Worm (Caenorhabditis elegans): ENCODE data around the gene sri-36.
"Not testable (repeated sequence)": the region's sequence is repeated elsewhere in the genome, so short reads cannot be mapped to it uniquely, and the experiment has no call there.

DNA sequence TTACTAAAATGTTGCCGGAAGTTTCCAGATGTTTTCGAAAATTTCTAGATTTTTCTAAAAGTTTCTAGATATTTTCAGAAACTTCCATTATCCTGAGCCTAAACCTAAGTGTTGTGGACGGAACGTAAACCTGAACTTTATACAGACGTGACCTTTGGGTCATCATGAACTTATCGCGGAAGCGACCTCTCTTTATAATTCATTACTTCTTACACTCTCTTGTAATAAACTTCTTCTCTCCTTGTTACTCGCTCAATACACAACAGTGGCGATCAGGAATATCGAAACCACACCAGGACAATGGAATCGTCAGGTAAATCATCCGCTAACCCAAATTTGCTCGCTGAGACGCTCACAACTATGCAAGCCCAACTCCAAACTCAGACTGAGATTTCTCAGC lies 31.7 kb downstream of the sri-36 start, which contains the start of gene K02F6.1:
- not testable (repeated sequence) for TF ChIP-seq M03D4.4 (tag; optimal IDR thresholded peaks at IDR 0.05); ztf-11 (tag; optimal IDR thresholded peaks at IDR 0.05); nhr-28 (tag; optimal IDR thresholded peaks at IDR 0.05); elt-1 (tag; optimal IDR thresholded peaks at IDR 0.05; ENCODE audit: borderline replicate concordance, insufficient read depth); unc-120 (tag; optimal IDR thresholded peaks at IDR 0.05; ENCODE audit: poor library complexity, severe bottlenecking); nhr-12 (tag; optimal IDR thresholded peaks at IDR 0.05); mab-5 (tag; optimal IDR thresholded peaks at IDR 0.05); pha-4 (tag; optimal IDR thresholded peaks at IDR 0.05); blmp-1 (tag; optimal IDR thresholded peaks at IDR 0.05)

All from whole organism, mixed stage, embryonic.